Worm (Caenorhabditis elegans) whole organism, L1 larva: ENCODE data around the gene Y71H2AM.1.

Experiments
- ceh-82 ChIP-seq, 3 experiments: fragments of 150-350 bp in 1 of 3; sonication (generic microtip) in 2 of 3; optimal IDR thresholded peaks; 2 replicates each; lab custom pipeline; 2014 to 2017; ENCODE audit warnings: missing biosample characterization in 3 of 3, missing genetic modification characterization in 3 of 3
- ces-1 ChIP-seq: fragments of 150-350 bp; optimal IDR thresholded peaks from 2 replicates; lab custom pipeline; 2014; ENCODE audit warnings: missing biosample characterization, missing genetic modification reagents, missing genetic modification characterization
- nhr-11 ChIP-seq: fragments of 150-350 bp; optimal IDR thresholded peaks from 2 replicates; lab custom pipeline; 2014; ENCODE audit warnings: missing biosample characterization, missing genetic modification characterization
- sptf-1 ChIP-seq: fragments of 150-350 bp; optimal IDR thresholded peaks from 2 replicates; lab custom pipeline; 2014; ENCODE audit warnings: missing biosample characterization, missing genetic modification characterization

DNA sequence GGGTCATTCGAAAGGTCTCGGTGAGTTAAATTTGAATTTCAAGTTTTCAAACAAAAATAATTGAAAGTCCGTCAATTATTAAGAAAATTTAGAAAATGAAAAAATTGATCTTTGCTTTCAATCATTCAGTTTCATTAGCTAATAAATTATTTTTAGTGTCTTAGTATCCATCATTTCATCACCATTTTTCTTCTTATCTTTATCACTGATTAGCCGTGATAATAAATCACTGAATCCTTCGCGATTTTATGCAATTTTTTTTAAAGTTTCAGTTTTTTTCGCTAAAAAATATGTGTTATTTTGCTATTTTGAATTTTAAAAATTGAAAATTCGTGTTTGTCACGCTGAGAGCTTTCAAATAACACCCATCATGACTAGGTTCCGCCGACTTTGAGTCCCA, 42.2 kb downstream of the Y71H2AM.1 start:
- no peak for TF ChIP-seq ceh-82 (tag; optimal IDR thresholded peaks at IDR 0.05; lab: Kevin White, UChicago)
- no peak for TF ChIP-seq ces-1 (GFP tag; lab: Kevin White, UChicago)
- TF ChIP-seq sptf-1 (tag; lab: Kevin White, UChicago): no peak
- no peak for TF ChIP-seq nhr-11 (tag; lab: Kevin White, UChicago)
